Fruit fly (Drosophila melanogaster) whole organism, embryonic: ENCODE results near the gene shf.

Experiments used
- B-H2 ChIP-seq: fragments of 200-800 bp; sonication (Bioruptor generic); optimal IDR thresholded peaks from 2 replicates; lab custom pipeline; 2018; ENCODE audit warnings: missing biosample characterization, mild to moderate bottlenecking, missing genetic modification characterization
- Blimp-1 ChIP-seq: fragments of 200-800 bp; sonication (Bioruptor generic); optimal IDR thresholded peaks from 3 replicates; lab custom pipeline; 2018; ENCODE audit warnings: missing biosample characterization, missing genetic modification characterization, mild to moderate bottlenecking, moderate library complexity, missing genetic modification reagents
- CG10321 ChIP-seq: fragments of 200-800 bp; sonication (Bioruptor generic); IDR thresholded peaks from 2 replicates; pipeline ENCODE4 v1.3.6; 2022; ENCODE audit warnings: missing biosample characterization, missing genetic modification characterization
- CG11456 ChIP-seq: fragments of 200-800 bp; sonication (Bioruptor generic); IDR thresholded peaks from 3 replicates; pipeline ENCODE4 v1.3.6; 2022; ENCODE audit warnings: missing biosample characterization, missing genetic modification characterization
- CG13775 ChIP-seq: fragments of 200-800 bp; sonication (Bioruptor generic); optimal IDR thresholded peaks from 3 replicates; lab custom pipeline; 2017; ENCODE audit warnings: missing biosample characterization, mild to moderate bottlenecking, missing genetic modification characterization
- CG14710 ChIP-seq: fragments of 200-800 bp; sonication (Bioruptor generic); optimal IDR thresholded peaks from 3 replicates; lab custom pipeline; 2019; ENCODE audit warnings: missing biosample characterization, mild to moderate bottlenecking, missing genetic modification characterization, moderate library complexity
- CG15479 ChIP-seq: fragments of 200-800 bp; sonication (Bioruptor generic); optimal IDR thresholded peaks from 3 replicates; lab custom pipeline; 2019; ENCODE audit warnings: missing biosample characterization, mild to moderate bottlenecking, missing genetic modification characterization, moderate library complexity
- CG17612 ChIP-seq: fragments of 200-800 bp; sonication (Bioruptor generic); IDR thresholded peaks from 2 replicates; pipeline ENCODE4 v1.3.6; 2022; ENCODE audit warnings: missing biosample characterization, missing genetic modification characterization
- CG18619 ChIP-seq: fragments of 200-800 bp; sonication (Bioruptor generic); optimal IDR thresholded peaks from 3 replicates; lab custom pipeline; 2017; ENCODE audit warnings: missing biosample characterization, mild to moderate bottlenecking, missing genetic modification characterization
- CG33557 ChIP-seq: fragments of 200-800 bp; sonication (Bioruptor generic); optimal IDR thresholded peaks from 2 replicates; lab custom pipeline; 2019; ENCODE audit warnings: missing biosample characterization, mild to moderate bottlenecking, missing genetic modification characterization, moderate library complexity
- CG34376 ChIP-seq: fragments of 200-800 bp; sonication (Bioruptor generic); optimal IDR thresholded peaks from 2 replicates; lab custom pipeline; 2018; ENCODE audit warnings: missing biosample characterization, mild to moderate bottlenecking, missing genetic modification characterization
- CG7357 ChIP-seq: fragments of 200-800 bp; sonication (Bioruptor generic); IDR thresholded peaks from 3 replicates; pipeline ENCODE4 v1.3.6; 2022; ENCODE audit warnings: missing biosample characterization, missing genetic modification characterization
- CG8944 ChIP-seq: fragments of 200-800 bp; sonication (Bioruptor generic); optimal IDR thresholded peaks from 3 replicates; lab custom pipeline; 2016; ENCODE audit warnings: missing biosample characterization, missing genetic modification characterization
- CG9727 ChIP-seq: fragments of 200-800 bp; sonication (Bioruptor generic); optimal IDR thresholded peaks from 3 replicates; lab custom pipeline; 2017; ENCODE audit warnings: missing biosample characterization, mild to moderate bottlenecking, missing genetic modification characterization
- D19B ChIP-seq: fragments of 200-800 bp; sonication (Bioruptor generic); optimal IDR thresholded peaks from 2 replicates; lab custom pipeline; 2017; ENCODE audit warnings: missing biosample characterization, mild to moderate bottlenecking, missing genetic modification characterization
- Dbx ChIP-seq: fragments of 200-800 bp; sonication (Bioruptor generic); IDR thresholded peaks from 3 replicates; pipeline ENCODE4 v1.3.6; 2022; ENCODE audit warnings: missing biosample characterization, missing genetic modification characterization
- HmgD ChIP-seq: fragments of 200-800 bp; sonication (Bioruptor generic); optimal IDR thresholded peaks from 3 replicates; lab custom pipeline; 2016; ENCODE audit warnings: missing biosample characterization, missing genetic modification characterization
- HmgZ ChIP-seq: fragments of 200-800 bp; sonication (Bioruptor generic); optimal IDR thresholded peaks from 2 replicates; lab custom pipeline; 2018; ENCODE audit warnings: missing biosample characterization, mild to moderate bottlenecking, missing genetic modification characterization
- Hmr ChIP-seq: fragments of 200-800 bp; sonication (Bioruptor generic); optimal IDR thresholded peaks from 3 replicates; lab custom pipeline; 2017; ENCODE audit warnings: mild to moderate bottlenecking, missing biosample characterization, missing genetic modification reagents, missing genetic modification characterization
- Jarid2 ChIP-seq: fragments of 200-800 bp; sonication (Bioruptor generic); optimal IDR thresholded peaks from 3 replicates; lab custom pipeline; 2017; ENCODE audit warnings: mild to moderate bottlenecking, missing biosample characterization, missing genetic modification reagents, missing genetic modification characterization
- MTF-1 ChIP-seq: fragments of 200-800 bp; sonication (Bioruptor generic); optimal IDR thresholded peaks from 2 replicates; lab custom pipeline; 2018; ENCODE audit warnings: missing biosample characterization, mild to moderate bottlenecking, missing genetic modification characterization, borderline replicate concordance
- Myb ChIP-seq: fragments of 200-800 bp; sonication (Bioruptor generic); optimal IDR thresholded peaks from 2 replicates; lab custom pipeline; 2016; ENCODE audit warnings: missing biosample characterization, missing genetic modification characterization
- NC2α ChIP-seq: fragments of 200-800 bp; sonication (Bioruptor generic); optimal IDR thresholded peaks from 2 replicates; lab custom pipeline; 2016; ENCODE audit warnings: missing biosample characterization, missing genetic modification characterization
- NC2β ChIP-seq: fragments of 200-800 bp; sonication (Bioruptor generic); optimal IDR thresholded peaks from 2 replicates; lab custom pipeline; 2016; ENCODE audit warnings: missing biosample characterization, missing genetic modification characterization
- PHDP ChIP-seq: fragments of 200-800 bp; sonication (Bioruptor generic); optimal IDR thresholded peaks from 3 replicates; lab custom pipeline; 2018; ENCODE audit warnings: missing biosample characterization, mild to moderate bottlenecking, missing genetic modification characterization, moderate library complexity
- ato ChIP-seq: fragments of 200-800 bp; sonication (Bioruptor generic); IDR thresholded peaks from 2 replicates; pipeline ENCODE4 v1.3.6; 2022; ENCODE audit warnings: missing biosample characterization, missing genetic modification characterization; ENCODE audit not compliant: partially characterized antibody
- az2 ChIP-seq: fragments of 200-800 bp; sonication (Bioruptor generic); optimal IDR thresholded peaks from 3 replicates; lab custom pipeline; 2016; ENCODE audit warnings: missing biosample characterization, missing genetic modification characterization
- btn ChIP-seq: fragments of 200-800 bp; sonication (Bioruptor generic); optimal IDR thresholded peaks from 2 replicates; lab custom pipeline; 2016; ENCODE audit warnings: missing biosample characterization, missing genetic modification characterization
- crc ChIP-seq: fragments of 200-800 bp; sonication (Bioruptor generic); optimal IDR thresholded peaks from 2 replicates; lab custom pipeline; 2016; ENCODE audit warnings: missing biosample characterization, missing genetic modification characterization
- dpn ChIP-seq, 2 experiments: fragments of 200-800 bp; sonication (Bioruptor generic); optimal IDR thresholded peaks; 3 replicates each; lab custom pipeline; 2016; ENCODE audit warnings: missing biosample characterization in 2 of 2, missing genetic modification characterization in 2 of 2
- eve ChIP-seq, 2 experiments: fragments of >200 bp; optimal IDR thresholded peaks; 2 replicates each; lab custom pipeline; 2017; ENCODE audit warnings: missing biosample characterization in 2 of 2, missing genetic modification characterization in 2 of 2
- exex ChIP-seq: fragments of 200-800 bp; sonication (Bioruptor generic); optimal IDR thresholded peaks from 4 replicates; lab custom pipeline; 2018; ENCODE audit warnings: missing biosample characterization, mild to moderate bottlenecking, missing genetic modification characterization, moderate library complexity
- fd64A ChIP-seq: fragments of 200-800 bp; sonication (Bioruptor generic); optimal IDR thresholded peaks from 3 replicates; lab custom pipeline; 2018; ENCODE audit warnings: missing biosample characterization, mild to moderate bottlenecking, missing genetic modification characterization
- grn ChIP-seq: fragments of 200-800 bp; sonication (Bioruptor generic); optimal IDR thresholded peaks from 3 replicates; lab custom pipeline; 2017; ENCODE audit warnings: missing biosample characterization, missing genetic modification characterization
- hb ChIP-seq: fragments of 200-800 bp; sonication (Bioruptor generic); IDR thresholded peaks from 3 replicates; pipeline ENCODE4 v1.3.6; 2022; ENCODE audit warnings: missing biosample characterization, missing genetic modification characterization; ENCODE audit not compliant: partially characterized antibody
- hbn ChIP-seq: fragments of 200-800 bp; sonication (Bioruptor generic); IDR thresholded peaks from 2 replicates; pipeline ENCODE4 v1.3.6; 2022; ENCODE audit warnings: missing biosample characterization, missing genetic modification characterization; ENCODE audit not compliant: partially characterized antibody
- her ChIP-seq: fragments of 200-800 bp; sonication (Bioruptor generic); optimal IDR thresholded peaks from 2 replicates; lab custom pipeline; 2016; ENCODE audit warnings: missing biosample characterization, missing genetic modification characterization
- hth ChIP-seq: fragments of >200 bp; optimal IDR thresholded peaks from 2 replicates; lab custom pipeline; 2017; ENCODE audit warnings: inconsistent platforms
- ind ChIP-seq: fragments of 200-800 bp; sonication (Bioruptor generic); optimal IDR thresholded peaks from 3 replicates; lab custom pipeline; 2016; ENCODE audit warnings: missing biosample characterization, missing genetic modification characterization
- jumu ChIP-seq: fragments of 200-800 bp; sonication (Bioruptor generic); optimal IDR thresholded peaks from 3 replicates; lab custom pipeline; 2016; ENCODE audit warnings: missing biosample characterization, missing genetic modification characterization
- kay ChIP-seq: fragments of 200-800 bp; sonication (Bioruptor generic); optimal IDR thresholded peaks from 2 replicates; lab custom pipeline; 2016; ENCODE audit warnings: missing biosample characterization, missing genetic modification characterization
- lmd ChIP-seq: fragments of 200-800 bp; sonication (Bioruptor generic); IDR thresholded peaks from 2 replicates; pipeline ENCODE4 v1.3.6; 2022; ENCODE audit warnings: missing biosample characterization, missing genetic modification characterization
- pnt ChIP-seq: fragments of 200-800 bp; sonication (Bioruptor generic); optimal IDR thresholded peaks from 3 replicates; lab custom pipeline; 2016; ENCODE audit warnings: missing biosample characterization, missing genetic modification characterization
- prd ChIP-seq, 3 experiments: fragments of >200 bp in 2 of 3; fragments of 200-800 bp in 1 of 3; sonication (Bioruptor generic) in 1 of 3; optimal IDR thresholded peaks in 2 of 3; IDR thresholded peaks in 1 of 3; 2 replicates in 2 of 3; 3 replicates in 1 of 3; pipeline versions ENCODE4 v1.3.6 to Lab custom; 2017 to 2022; ENCODE audit warnings: missing biosample characterization in 1 of 3, missing genetic modification characterization in 1 of 3
- pum ChIP-seq: fragments of 200-800 bp; sonication (Bioruptor generic); optimal IDR thresholded peaks from 2 replicates; lab custom pipeline; 2016; ENCODE audit warnings: missing biosample characterization, missing genetic modification characterization
- sd ChIP-seq: fragments of 200-800 bp; sonication (Bioruptor generic); optimal IDR thresholded peaks from 3 replicates; lab custom pipeline; 2018; ENCODE audit warnings: missing biosample characterization, mild to moderate bottlenecking, missing genetic modification characterization, moderate library complexity
- unc-4 ChIP-seq: fragments of 200-800 bp; sonication (Bioruptor generic); IDR thresholded peaks from 2 replicates; pipeline ENCODE4 v1.3.6; 2022; ENCODE audit warnings: missing biosample characterization, missing genetic modification characterization; ENCODE audit not compliant: partially characterized antibody
- unpg ChIP-seq: fragments of 200-800 bp; sonication (Bioruptor generic); optimal IDR thresholded peaks from 3 replicates; lab custom pipeline; 2018; ENCODE audit warnings: missing biosample characterization, mild to moderate bottlenecking, missing genetic modification characterization, moderate library complexity
- usp ChIP-seq: fragments of >200 bp; optimal IDR thresholded peaks from 2 replicates; lab custom pipeline; 2017; ENCODE audit warnings: missing biosample characterization, missing genetic modification characterization
- wek ChIP-seq: fragments of 200-800 bp; sonication (Bioruptor generic); optimal IDR thresholded peaks from 3 replicates; lab custom pipeline; 2018; ENCODE audit warnings: missing biosample characterization, mild to moderate bottlenecking, missing genetic modification characterization, moderate library complexity

Gene shf

dm6 chrX:6803312-6803794, 23.9 kb upstream of the shf start, which contains the start of the genes C3G and pod1 (continued):
- TF ChIP-seq CG17612 (GFP tag; lab: Robert Waterston, UW) (no peak), wek (GFP tag; lab: Kevin White, UChicago) (no peak), CG11456 (peak; percentile 76; the same call in 2 of the 3 replicates), B-H2 (peak; percentile 48), CG9727 (GFP tag; lab: Kevin White, UChicago) (no peak), eve (GFP tag; optimal IDR thresholded peaks at IDR 0.05; lab: Kevin White, UChicago) (no peak), her (GFP tag; lab: Kevin White, UChicago) (peak; percentile 41), Dbx (GFP tag; lab: Robert Waterston, UW) (peak; percentile 77), jumu (peak; percentile 42), kay (GFP tag; lab: Kevin White, UChicago) (no peak), fd64A (no peak), pnt (GFP tag; lab: Kevin White, UChicago) (no peak), Hmr (peak; percentile 59), CG14710 (tag; lab: Kevin White, UChicago) (peak; percentile 55), ind (peak; percentile 17), btn (GFP tag; lab: Kevin White, UChicago) (no peak), CG7357 (GFP tag; lab: Robert Waterston, UW) (no peak), Blimp-1 (peak; percentile 22), grn (GFP tag; lab: Kevin White, UChicago) (peak; percentile 46), prd (optimal IDR thresholded peaks at IDR 0.05; lab: Kevin White, UChicago) (no peak), prd (GFP tag; IDR thresholded peaks at IDR 0.05; lab: Robert Waterston, UW) (no peak), Myb (GFP tag; lab: Kevin White, UChicago) (peak; percentile 65), hth (lab: Kevin White, UChicago) (no peak), NC2α (GFP tag; lab: Kevin White, UChicago) (no peak), exex (tag; lab: Kevin White, UChicago) (peak; percentile 6), pum (GFP tag; lab: Kevin White, UChicago) (peak; percentile 21), lmd (GFP tag; lab: Robert Waterston, UW) (no peak), hb (GFP tag; lab: Robert Waterston, UW) (peak; percentile 98), CG34376 (GFP tag; lab: Kevin White, UChicago) (no peak), MTF-1 (GFP tag; lab: Kevin White, UChicago) (no peak), usp (no peak), HmgZ (tag; lab: Kevin White, UChicago) (peak; percentile 75), PHDP (tag; lab: Kevin White, UChicago) (peak; percentile 28), unpg (GFP tag; lab: Kevin White, UChicago) (peak; percentile 23), sd (tag; lab: Kevin White, UChicago) (peak; percentile 58), CG18619 (no peak), CG33557 (GFP tag; lab: Kevin White, UChicago) (no peak), hbn (GFP tag; lab: Robert Waterston, UW) (peak; percentile 97), dpn (GFP tag; optimal IDR thresholded peaks at IDR 0.05; lab: Kevin White, UChicago) (peak; percentile 33 to 35), CG15479 (GFP tag; lab: Kevin White, UChicago) (peak; percentile 82), D19B (GFP tag; lab: Kevin White, UChicago) (no peak), CG10321 (GFP tag; lab: Robert Waterston, UW) (no peak), Jarid2 (GFP tag; lab: Kevin White, UChicago) (peak; percentile 19), CG13775 (GFP tag; lab: Kevin White, UChicago) (no peak), HmgD (GFP tag; lab: Kevin White, UChicago) (peak; percentile 84), crc (GFP tag; lab: Kevin White, UChicago) (no peak), az2 (GFP tag; lab: Kevin White, UChicago) (no peak), unc-4 (GFP tag; lab: Robert Waterston, UW) (peak; percentile 97), NC2β (GFP tag; lab: Kevin White, UChicago) (peak; percentile 47), CG8944 (GFP tag; lab: Kevin White, UChicago) (peak; percentile 11), ato (peak; percentile 96)
